Fruit fly (Drosophila melanogaster) ovary, adult (tissue): Measurements from ENCODE around the gene RapGAP1.

ENCODE experiments used
- CG17801 ChIP-seq: fragments of 200-800 bp; optimal IDR thresholded peaks from 2 replicates; lab custom pipeline; 2019; ENCODE audit warnings: missing biosample characterization, mild to moderate bottlenecking, missing genetic modification characterization, moderate library complexity; ENCODE audit not compliant: partially characterized antibody

RapGAP1 gene

DNA sequence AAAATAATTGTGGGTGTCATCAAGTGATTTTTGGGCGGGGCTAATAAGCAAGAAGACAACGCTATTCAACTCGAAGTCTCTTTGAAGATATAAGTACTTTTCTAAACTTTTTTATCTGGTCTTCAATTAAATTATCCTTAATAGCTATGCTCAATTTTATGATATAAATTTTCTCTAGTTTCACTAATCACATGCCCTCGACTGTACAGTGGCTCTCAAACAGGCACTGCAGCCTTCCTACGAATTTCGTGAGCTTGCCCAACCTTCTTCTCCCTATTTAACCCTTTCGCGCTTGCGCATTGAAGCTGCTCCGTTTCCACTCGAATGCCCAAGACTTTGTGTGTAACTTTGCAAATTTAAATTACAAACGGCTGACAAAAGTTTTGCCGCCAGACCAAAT lies 72.8 kb downstream of the RapGAP1 start:
- no peak for TF ChIP-seq CG17801 (GFP tag; lab: Kevin White, UChicago)

dm6 chr2L:7504529-7504928 lies 74.3 kb downstream of the RapGAP1 start:
- TF ChIP-seq CG17801 (GFP tag; lab: Kevin White, UChicago), result no peak

DNA sequence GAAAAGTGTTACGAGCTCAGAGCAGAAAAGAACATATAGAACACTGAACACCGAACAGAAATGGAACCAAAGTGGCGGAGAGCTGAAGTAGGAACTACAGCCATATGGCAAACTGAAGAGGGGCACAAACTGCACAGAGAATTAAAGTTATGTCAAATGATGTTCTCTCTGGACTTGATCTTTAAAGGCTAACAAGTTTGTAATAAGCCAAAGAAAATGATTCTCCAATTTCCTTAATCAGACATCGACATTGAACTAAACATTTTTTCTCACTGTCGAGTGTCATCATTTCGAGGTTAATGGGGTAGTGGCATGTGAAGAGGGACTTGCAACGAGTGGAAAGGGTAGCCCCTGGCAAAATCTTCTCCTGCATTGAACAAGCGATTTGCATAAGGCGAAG lies 75.1 kb downstream of the RapGAP1 start:
- TF ChIP-seq CG17801 (GFP tag; lab: Kevin White, UChicago), result no peak

DNA sequence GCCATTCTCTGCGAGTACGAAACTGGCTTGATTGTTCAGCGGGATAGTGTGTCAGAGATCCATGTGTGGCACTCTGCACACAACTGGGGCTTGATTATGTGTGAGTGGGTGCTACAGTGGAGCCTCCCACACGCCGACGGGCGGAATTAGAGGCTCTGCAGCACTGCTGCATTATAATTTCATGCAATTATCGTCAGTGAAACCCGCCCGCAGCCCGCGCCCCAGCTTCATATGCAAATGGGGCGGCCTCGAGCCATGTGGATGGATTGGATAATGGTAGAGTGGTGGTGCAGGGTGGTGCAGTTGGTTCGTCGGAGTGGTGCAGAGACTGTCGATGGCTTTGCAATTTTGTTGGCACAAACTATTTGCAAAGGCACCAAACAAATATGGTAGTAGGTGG lies 77.0 kb downstream of the RapGAP1 start:
- no peak for TF ChIP-seq CG17801 (GFP tag; lab: Kevin White, UChicago)

DNA sequence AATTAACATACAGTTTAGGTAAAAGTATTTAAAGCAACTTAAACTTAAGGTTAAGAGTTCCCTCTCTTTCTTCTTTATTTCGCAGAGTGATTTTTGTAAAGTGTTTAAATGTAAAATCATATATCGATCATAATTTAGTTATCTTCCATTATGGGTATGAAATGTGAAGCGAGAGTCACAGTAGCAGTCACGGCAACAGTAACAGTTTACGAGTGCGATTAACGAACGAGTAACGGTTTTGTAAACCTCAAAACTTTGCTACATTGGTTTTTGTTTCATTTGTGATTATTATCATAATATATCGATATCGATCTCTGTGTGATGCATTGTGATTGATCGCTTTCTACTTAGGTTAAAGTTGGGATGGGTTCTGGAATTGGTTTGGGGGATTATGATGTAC lies 80.6 kb downstream of the RapGAP1 start:
- TF ChIP-seq CG17801 (GFP tag; lab: Kevin White, UChicago), result no peak

DNA sequence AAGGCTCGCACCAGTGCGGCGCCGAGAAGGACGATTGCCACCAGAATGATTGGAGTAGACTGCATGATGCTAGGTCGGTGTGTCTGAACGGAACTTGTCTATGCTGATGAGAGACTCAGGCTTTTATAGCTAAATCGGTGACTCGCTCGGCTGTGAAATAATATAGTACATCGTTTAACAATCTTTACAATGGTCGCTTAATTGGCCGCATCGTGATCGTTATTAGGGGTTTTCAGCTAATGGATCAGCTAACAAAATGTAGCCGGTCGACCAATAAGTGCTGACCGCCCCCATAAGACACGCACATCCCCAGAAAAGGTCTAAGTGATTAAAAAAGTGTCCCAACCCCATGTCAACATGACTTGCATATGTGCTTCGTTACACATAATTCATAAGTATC lies 81.5 kb downstream of the RapGAP1 start, which contains the start of gene Obp28a:
Gene Obp28a (minus strand): TSS at position 101 of the 400 bp plus-strand sequence.
- no peak for TF ChIP-seq CG17801 (GFP tag; lab: Kevin White, UChicago)

- no peak for TF ChIP-seq CG17801 (GFP tag; lab: Kevin White, UChicago)
These were observed 82.7 kb downstream of the RapGAP1 start, which contains the start of gene Ziz for dm6 chr2L:7495987-7496503. Gene Ziz (minus strand): TSS chr2L:7496307.

DNA sequence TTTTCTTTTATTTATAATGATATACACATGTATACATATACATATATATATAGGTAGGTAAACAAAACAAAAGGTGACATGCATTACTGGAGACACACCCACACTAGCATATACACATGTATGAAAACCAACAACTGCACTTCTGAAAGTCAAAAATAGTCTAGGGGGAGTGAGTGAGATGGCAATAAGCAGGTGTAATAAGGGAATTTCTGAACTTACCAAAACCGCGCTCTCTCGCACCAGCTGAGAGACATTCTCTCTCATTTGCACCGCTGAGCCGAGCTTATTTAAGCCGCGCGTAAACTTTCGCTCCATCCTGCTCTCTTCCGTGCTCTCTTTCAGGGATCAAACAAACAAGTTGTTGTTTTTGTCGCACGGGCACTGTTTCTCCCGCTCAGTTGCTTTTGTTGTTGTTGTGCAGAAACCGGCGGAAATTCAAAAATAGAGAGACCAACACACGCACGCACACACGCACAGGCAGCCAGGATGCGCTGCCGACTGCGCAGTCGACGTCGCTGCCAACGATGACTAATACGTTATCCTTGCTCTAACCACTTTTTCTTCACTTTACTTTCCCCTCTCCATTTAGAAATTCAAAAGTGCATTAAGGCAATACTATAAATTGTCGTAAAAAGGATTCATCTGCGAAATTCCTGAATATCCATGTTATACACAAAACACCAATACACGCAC lies 83.3 kb downstream of the RapGAP1 start:
- TF ChIP-seq CG17801 (GFP tag; lab: Kevin White, UChicago), result no peak

DNA sequence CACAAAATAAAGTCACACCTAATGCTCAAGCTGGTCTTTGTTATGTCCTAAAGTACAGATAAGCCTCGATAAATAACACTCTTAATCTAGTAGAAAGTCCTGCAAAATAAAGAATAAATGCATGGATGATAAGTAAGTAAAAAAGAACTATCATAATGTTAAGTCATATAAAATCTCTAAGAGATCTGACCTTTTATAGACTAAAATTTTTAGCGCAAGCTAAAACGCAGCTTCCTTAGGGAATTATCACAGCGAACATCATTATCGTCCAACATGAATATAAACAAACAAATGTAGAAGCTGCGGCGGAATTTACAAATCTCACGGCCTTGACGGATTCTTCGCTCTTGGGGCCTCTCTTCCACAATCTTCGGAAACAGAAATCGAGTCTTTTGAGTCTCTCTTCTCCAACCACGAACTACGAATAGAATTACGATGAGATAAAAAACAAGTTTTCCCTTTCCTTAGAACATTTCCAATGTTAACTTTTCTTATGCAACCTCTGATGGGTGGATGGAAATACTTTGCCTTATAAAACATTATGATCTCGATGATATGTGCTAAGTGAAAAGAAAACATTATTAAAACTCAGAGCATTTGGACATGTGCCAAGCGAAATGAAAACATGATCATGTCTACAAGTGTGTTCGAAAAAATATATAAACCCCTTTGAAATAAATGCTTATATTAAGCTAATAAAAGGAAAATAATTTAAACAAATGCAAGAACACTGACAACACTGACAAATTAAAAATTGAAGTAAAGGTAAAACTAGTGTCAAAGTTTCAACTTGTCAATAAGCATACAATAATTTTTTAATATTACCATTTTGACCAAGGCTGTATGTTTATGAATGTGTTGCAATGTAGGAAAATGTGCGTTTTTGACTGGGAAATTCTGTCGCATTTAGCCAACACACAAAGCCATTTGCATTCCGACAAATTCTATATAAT lies 84.2 kb downstream of the RapGAP1 start:
- TF ChIP-seq CG17801 (GFP tag; lab: Kevin White, UChicago), result no peak

- no peak for TF ChIP-seq CG17801 (GFP tag; lab: Kevin White, UChicago)
These were observed 85.3 kb downstream of the RapGAP1 start for dm6 chr2L:7493444-7493843.

dm6 chr2L:7492508-7492907 lies 86.3 kb downstream of the RapGAP1 start:
- peak; percentile 82 for TF ChIP-seq CG17801 (GFP tag; lab: Kevin White, UChicago)

DNA sequence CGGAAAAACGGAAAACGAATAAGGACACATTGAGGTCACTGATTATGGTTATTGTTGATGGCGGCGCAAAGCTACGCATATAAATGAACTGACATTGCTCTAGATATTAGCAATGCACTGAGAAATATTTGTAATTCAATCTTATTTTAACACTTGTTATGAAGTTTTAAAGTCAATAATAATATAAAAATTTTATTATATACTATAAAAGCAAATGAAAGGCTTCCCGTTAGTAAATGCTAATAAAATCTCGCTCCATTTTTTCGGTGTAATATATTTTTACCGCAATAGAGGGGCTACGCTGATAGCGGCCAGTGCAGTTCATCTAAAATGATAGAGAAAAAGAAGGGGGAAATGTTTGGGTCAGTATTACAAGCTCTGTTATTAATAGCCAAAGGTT lies 86.9 kb downstream of the RapGAP1 start:
- TF ChIP-seq CG17801 (GFP tag; lab: Kevin White, UChicago), result no peak

- no peak for TF ChIP-seq CG17801 (GFP tag; lab: Kevin White, UChicago)
These were observed 92.6 kb downstream of the RapGAP1 start for dm6 chr2L:7486222-7486621.

DNA sequence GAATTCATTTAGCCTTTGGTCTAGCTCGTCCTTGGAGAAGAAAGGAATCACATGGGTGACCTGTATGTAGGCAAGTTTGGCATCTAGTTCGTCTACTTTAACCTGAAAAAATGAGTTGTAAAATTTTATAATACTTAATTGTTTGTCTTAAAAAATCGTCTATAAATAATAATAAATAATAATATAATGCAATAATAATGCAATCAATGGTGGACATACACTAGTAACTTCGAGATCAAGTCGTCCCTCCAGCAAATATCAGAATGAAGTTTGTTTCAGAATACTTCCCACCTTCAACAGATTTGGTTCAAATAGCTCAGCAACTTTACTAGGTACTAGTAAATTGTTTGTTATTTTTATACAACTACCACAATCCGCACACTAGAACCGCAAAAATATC lies 104.4 kb downstream of the RapGAP1 start, which contains the start of gene CG6441:
Gene CG6441 (plus strand): TSS at position 301 of the 400 bp plus-strand sequence.
- TF ChIP-seq CG17801 (GFP tag; lab: Kevin White, UChicago), result no peak

DNA sequence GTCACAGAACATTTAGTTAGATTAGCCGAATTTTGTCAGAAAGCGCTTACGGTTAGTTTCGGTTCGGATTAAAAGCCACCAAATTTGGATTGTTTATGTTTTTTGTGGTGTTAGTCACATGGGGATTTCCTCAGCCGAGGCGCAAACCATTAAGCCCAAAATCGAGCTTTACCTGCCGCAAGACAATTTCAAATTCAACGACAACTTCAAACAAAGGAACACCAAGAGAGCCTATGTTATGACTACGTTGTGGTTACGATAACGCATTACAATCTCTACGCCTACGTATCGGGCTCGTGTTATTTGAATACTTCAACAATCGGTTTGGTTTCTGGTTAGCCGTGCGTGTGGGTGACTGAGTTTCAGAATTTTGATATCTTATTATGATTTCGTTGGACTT lies 105.5 kb downstream of the RapGAP1 start:
- no peak for TF ChIP-seq CG17801 (GFP tag; lab: Kevin White, UChicago)
